Worm (Caenorhabditis elegans) whole organism, L1 larva: ENCODE results near the gene cpr-8.
A peak's percentile ranks its signal among the peaks of the same experiment; 100 is the strongest.

Experiments used
- C04F5.9 ChIP-seq: sonication (generic microtip); optimal IDR thresholded peaks from 2 replicates; lab custom pipeline; 2016; ENCODE audit warnings: missing genetic modification characterization, missing compliant biosample characterization
- aly-2 ChIP-seq: fragments of 150-350 bp; optimal IDR thresholded peaks from 2 replicates; lab custom pipeline; 2014; ENCODE audit warnings: missing biosample characterization, missing genetic modification characterization
- ceh-63 ChIP-seq: fragments of 200-800 bp; sonication (Bioruptor generic); optimal IDR thresholded peaks from 2 replicates; lab custom pipeline; 2018; ENCODE audit warnings: mild to moderate bottlenecking, missing genetic modification characterization, missing compliant biosample characterization
- ceh-8 ChIP-seq: fragments of 200-800 bp; sonication (Bioruptor generic); optimal IDR thresholded peaks from 2 replicates; lab custom pipeline; 2018; ENCODE audit warnings: mild to moderate bottlenecking, missing genetic modification characterization, moderate library complexity, missing compliant biosample characterization
- dpl-1 ChIP-seq, 3 experiments: fragments of 150-350 bp in 2 of 3; sonication (generic microtip) in 1 of 3; optimal IDR thresholded peaks; 2 replicates each; lab custom pipeline; 2014 to 2017; ENCODE audit warnings: missing biosample characterization in 3 of 3, missing genetic modification characterization in 3 of 3, missing genetic modification reagents in 3 of 3
- dsc-1 ChIP-seq: sonication (generic microtip); optimal IDR thresholded peaks from 2 replicates; lab custom pipeline; 2016; ENCODE audit warnings: mild to moderate bottlenecking, missing genetic modification characterization, missing compliant biosample characterization
- efl-1 ChIP-seq, 4 experiments: fragments of 150-350 bp; optimal IDR thresholded peaks in 3 of 4; peaks in 1 of 4; 1 replicate in 1 of 4; 2 replicates in 3 of 4; lab custom pipeline; 2014; ENCODE audit warnings: missing biosample characterization in 2 of 4, missing genetic modification characterization in 2 of 4, missing genetic modification reagents in 2 of 4
- efl-3 ChIP-seq: fragments of 200-800 bp; sonication (Bioruptor generic); optimal IDR thresholded peaks from 2 replicates; lab custom pipeline; 2018; ENCODE audit warnings: mild to moderate bottlenecking, missing genetic modification characterization, missing compliant biosample characterization
- egl-13 ChIP-seq: sonication (generic microtip); optimal IDR thresholded peaks from 2 replicates; lab custom pipeline; 2016; ENCODE audit warnings: missing genotype, missing genetic modification reagents, missing genetic modification characterization, missing compliant biosample characterization
- egl-27 ChIP-seq, 2 experiments: fragments of 150-350 bp in 1 of 2; sonication (generic microtip); optimal IDR thresholded peaks; 3 replicates each; lab custom pipeline; 2017 to 2018; ENCODE audit warnings: missing biosample characterization in 2 of 2, missing genetic modification characterization in 2 of 2, missing genetic modification reagents in 2 of 2
- elt-2 ChIP-seq: sonication (generic microtip); optimal IDR thresholded peaks from 2 replicates; lab custom pipeline; 2016; ENCODE audit warnings: missing genetic modification characterization, mild to moderate bottlenecking, inconsistent platforms, missing compliant biosample characterization, missing genetic modification reagents
- ets-5 ChIP-seq: fragments of 200-800 bp; sonication (Bioruptor generic); IDR thresholded peaks from 2 replicates; pipeline ENCODE4 v1.3.6; 2022; ENCODE audit warnings: missing genetic modification characterization, missing compliant biosample characterization
- fkh-8 ChIP-seq: sonication (generic microtip); optimal IDR thresholded peaks from 2 replicates; lab custom pipeline; 2016; ENCODE audit warnings: mild to moderate bottlenecking, missing genetic modification characterization, missing compliant biosample characterization
- fos-1 ChIP-seq: fragments of 150-350 bp; optimal IDR thresholded peaks from 2 replicates; lab custom pipeline; 2014; ENCODE audit warnings: missing biosample characterization, missing genetic modification characterization
- jun-1 ChIP-seq: fragments of 150-350 bp; optimal IDR thresholded peaks from 2 replicates; lab custom pipeline; 2014; ENCODE audit warnings: missing biosample characterization, missing genetic modification reagents, missing genetic modification characterization
- lin-14 ChIP-seq: fragments of 200-800 bp; sonication (Bioruptor generic); optimal IDR thresholded peaks from 2 replicates; lab custom pipeline; 2018; ENCODE audit warnings: mild to moderate bottlenecking, missing genetic modification characterization, moderate library complexity, missing compliant biosample characterization
- mab-9 ChIP-seq: fragments of 200-800 bp; sonication (Bioruptor generic); IDR thresholded peaks from 2 replicates; pipeline ENCODE4 v1.3.6; 2022; ENCODE audit warnings: missing genetic modification reagents, missing genetic modification characterization, missing compliant biosample characterization
- mef-2 ChIP-seq: fragments of 150-350 bp; optimal IDR thresholded peaks from 2 replicates; lab custom pipeline; 2014; ENCODE audit warnings: missing biosample characterization, missing genetic modification characterization
- mep-1 ChIP-seq: fragments of 150-350 bp; optimal IDR thresholded peaks from 2 replicates; lab custom pipeline; 2014; ENCODE audit warnings: missing biosample characterization, missing genetic modification characterization
- nhr-11 ChIP-seq: fragments of 150-350 bp; optimal IDR thresholded peaks from 2 replicates; lab custom pipeline; 2014; ENCODE audit warnings: missing biosample characterization, missing genetic modification characterization
- nhr-19 ChIP-seq: fragments of 200-800 bp; sonication (Bioruptor generic); conservative IDR thresholded peaks from 2 replicates; pipeline ENCODE4 v1.3.6; 2022; ENCODE audit warnings: missing genetic modification characterization, missing compliant biosample characterization
- nhr-47 ChIP-seq: sonication (generic microtip); optimal IDR thresholded peaks from 2 replicates; lab custom pipeline; 2016; ENCODE audit warnings: mild to moderate bottlenecking, missing genetic modification characterization, moderate library complexity, missing compliant biosample characterization
- nhr-71 ChIP-seq: sonication (generic microtip); optimal IDR thresholded peaks from 2 replicates; lab custom pipeline; 2016; ENCODE audit warnings: mild to moderate bottlenecking, missing genetic modification characterization, moderate library complexity, missing compliant biosample characterization
- nhr-77 ChIP-seq: fragments of 150-350 bp; optimal IDR thresholded peaks from 2 replicates; lab custom pipeline; 2014; ENCODE audit warnings: missing biosample characterization, missing genetic modification characterization
- nhr-85 ChIP-seq: sonication (generic microtip); peaks from one replicate; lab custom pipeline; 2016; ENCODE audit warnings: missing genetic modification characterization, inconsistent platforms, missing compliant biosample characterization
- nhr-90 ChIP-seq: sonication (generic microtip); optimal IDR thresholded peaks from 2 replicates; lab custom pipeline; 2016; ENCODE audit warnings: mild to moderate bottlenecking, missing genetic modification characterization, missing compliant biosample characterization; ENCODE audit not compliant: poor library complexity
- pag-3 ChIP-seq: sonication (generic microtip); optimal IDR thresholded peaks from 2 replicates; lab custom pipeline; 2017; ENCODE audit warnings: missing genetic modification characterization, mild to moderate bottlenecking, missing compliant biosample characterization, antibody characterized with exemption, borderline replicate concordance; ENCODE audit not compliant: insufficient read depth
- pax-3 ChIP-seq: fragments of 200-800 bp; sonication (Bioruptor generic); optimal IDR thresholded peaks from 2 replicates; lab custom pipeline; 2018; ENCODE audit warnings: mild to moderate bottlenecking, missing genetic modification characterization, moderate library complexity, missing compliant biosample characterization
- rnt-1 ChIP-seq: sonication (generic microtip); optimal IDR thresholded peaks from 2 replicates; lab custom pipeline; 2016; ENCODE audit warnings: mild to moderate bottlenecking, missing genetic modification characterization, moderate library complexity, missing compliant biosample characterization
- unc-86 ChIP-seq: sonication (generic microtip); optimal IDR thresholded peaks from 2 replicates; lab custom pipeline; 2016; ENCODE audit warnings: missing genetic modification characterization, missing compliant biosample characterization
- xbp-1 ChIP-seq: sonication (generic microtip); optimal IDR thresholded peaks from 2 replicates; lab custom pipeline; 2016; ENCODE audit warnings: missing genetic modification characterization, missing compliant biosample characterization

The cpr-8 gene

ce11 chrV:1112180-1112579 lies 22.2 kb upstream of the cpr-8 start:
- TF ChIP-seq nhr-11 (tag; lab: Kevin White, UChicago) (no peak), lin-14 (GFP tag; lab: Kevin White, UChicago) (no peak), nhr-90 (tag; lab: Kevin White, UChicago) (no peak), dsc-1 (no peak), efl-1 (optimal IDR thresholded peaks at IDR 0.05; lab: Kevin White, UChicago) (no peak), efl-1 (GFP tag; optimal IDR thresholded peaks at IDR 0.05 in 1 of 2; lab: Kevin White, UChicago) (peak in 1 of 2 experiments; percentile 38)

ce11 chrV:1112658-1113057 lies 21.7 kb upstream of the cpr-8 start, which contains the start of gene Y50D4B.1:
Gene Y50D4B.1 (plus strand): TSS chrV:1112958.
- TF ChIP-seq C04F5.9 (tag; lab: Kevin White, UChicago) (no peak), fos-1 (tag; lab: Kevin White, UChicago) (no peak), efl-3 (no peak)

- TF ChIP-seq nhr-71 (peak; percentile 54), nhr-47 (peak; percentile 42), egl-13 (tag; lab: Kevin White, UChicago) (no peak), mab-9 (GFP tag; lab: Robert Waterston, UW) (no peak), aly-2 (no peak), dsc-1 (peak; percentile 77), nhr-85 (tag; lab: Kevin White, UChicago) (peak; percentile 1), fkh-8 (peak; percentile 70)
Observed at ce11 chrV:1120101-1120500, 14.3 kb upstream of the cpr-8 start.

- no peak for TF ChIP-seq egl-27 (tag; optimal IDR thresholded peaks at IDR 0.05; lab: Kevin White, UChicago)
- no peak for TF ChIP-seq nhr-19 (GFP tag; lab: Robert Waterston, UW)
- TF ChIP-seq rnt-1: no peak
- no peak for TF ChIP-seq mef-2 (tag; lab: Kevin White, UChicago)
Observed at ce11 chrV:1131880-1132623, 2.4 kb upstream of the cpr-8 start, which contains the start of gene W07B8.4. Gene W07B8.4 (minus strand): TSS chrV:1131930.

- no peak for TF ChIP-seq pax-3 (tag; lab: Kevin White, UChicago)
- peak; percentile 3 for TF ChIP-seq ceh-8 (GFP tag; lab: Kevin White, UChicago)
- no peak for TF ChIP-seq ceh-63 (GFP tag; lab: Kevin White, UChicago)
- TF ChIP-seq jun-1 (tag; lab: Kevin White, UChicago): no peak
- TF ChIP-seq pag-3 (tag; lab: Kevin White, UChicago): no peak
- no peak for TF ChIP-seq mep-1
- TF ChIP-seq ets-5 (GFP tag; lab: Robert Waterston, UW): no peak
- TF ChIP-seq aly-2: no peak
- TF ChIP-seq dpl-1 (GFP tag; optimal IDR thresholded peaks at IDR 0.05; lab: Kevin White, UChicago): no peak
- no peak for TF ChIP-seq efl-1 (optimal IDR thresholded peaks at IDR 0.05; lab: Kevin White, UChicago)
- TF ChIP-seq efl-1 (GFP tag; optimal IDR thresholded peaks at IDR 0.05 in 1 of 2; lab: Kevin White, UChicago): peak in 1 of 2 experiments; percentile 91
- TF ChIP-seq unc-86 (tag; lab: Kevin White, UChicago): no peak
- TF ChIP-seq C04F5.9 (tag; lab: Kevin White, UChicago): no peak
- TF ChIP-seq nhr-47: no peak
- TF ChIP-seq nhr-77 (tag; lab: Kevin White, UChicago): no peak
Observed at ce11 chrV:1133223-1133622, 1.2 kb upstream of the cpr-8 start.

- peak; percentile 63 for TF ChIP-seq elt-2 (tag; lab: Kevin White, UChicago)
- TF ChIP-seq xbp-1 (tag; lab: Kevin White, UChicago): no peak
Observed at ce11 chrV:1133840-1134239, 562 bp upstream of the cpr-8 start, which contains the start of gene cpr-5. Gene cpr-5 (minus strand): TSS chrV:1134036.
